Fruit fly (Drosophila melanogaster) whole organism, wandering third instar larva: Measurements from ENCODE around the gene CG13031.

ENCODE experiments used
- CG32264 ChIP-seq: fragments of 200-800 bp; sonication (Bioruptor generic); optimal IDR thresholded peaks from 2 replicates; lab custom pipeline; 2016; ENCODE audit warnings: missing biosample characterization, missing genetic modification characterization
- tai ChIP-seq: sonication (Bioruptor generic); optimal IDR thresholded peaks from 2 replicates; lab custom pipeline; 2016; ENCODE audit warnings: missing biosample characterization, missing genetic modification characterization
- usp ChIP-seq: fragments of >200 bp; optimal IDR thresholded peaks from 2 replicates; lab custom pipeline; 2017; ENCODE audit warnings: missing biosample characterization, missing genetic modification characterization

DNA sequence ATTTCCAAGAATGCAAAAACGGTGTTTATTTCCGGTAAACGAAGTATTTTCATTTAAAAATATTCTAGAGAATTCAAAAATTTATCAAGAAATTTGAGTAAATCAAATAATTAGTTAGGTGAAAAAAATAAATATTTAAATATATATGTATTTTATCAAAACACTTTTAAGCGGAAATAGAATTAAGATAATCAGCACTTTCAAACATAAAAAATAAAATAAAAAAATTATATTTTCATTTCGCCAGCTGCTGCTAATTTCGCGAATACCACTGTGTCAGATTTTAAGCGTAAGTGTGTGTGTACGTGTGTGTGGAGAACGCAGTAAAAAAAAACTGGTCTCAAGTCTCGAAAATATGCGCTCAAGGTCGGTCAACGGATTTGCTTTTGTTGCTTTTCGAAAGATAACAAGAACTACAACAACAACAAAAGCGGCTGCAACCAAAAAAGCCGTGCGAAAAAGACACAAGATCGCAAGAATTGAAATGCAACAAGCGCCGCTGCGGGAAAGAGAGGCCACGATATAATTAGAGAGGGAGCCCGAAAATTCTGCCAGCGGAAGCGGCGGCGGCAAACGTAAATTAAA is 14.9 kb upstream of the CG13031 start:
- TF ChIP-seq usp (GFP tag; lab: Kevin White, UChicago) (no peak), tai (GFP tag; lab: Kevin White, UChicago) (no peak), CG32264 (GFP tag; lab: Kevin White, UChicago) (no peak)
